Fruit fly (Drosophila melanogaster): Measurements from ENCODE around the gene orb2.

orb2 gene

dm6 chr3L:8953199-8953956 is 885 bp downstream of the orb2 start (continued):
- TF ChIP-seq CG10431 (GFP tag; optimal IDR thresholded peaks at IDR 0.05) (peak; percentile 24), her (GFP tag; optimal IDR thresholded peaks at IDR 0.05) (no peak), CG11723 (GFP tag; optimal IDR thresholded peaks at IDR 0.05) (peak; percentile 49), CG7839 (tag; optimal IDR thresholded peaks at IDR 0.05) (peak; percentile 78), CG6791 (GFP tag; IDR thresholded peaks at IDR 0.05; ENCODE audit: partially characterized antibody) (no peak; the same call in 1 of the 3 replicates), nom (GFP tag; optimal IDR thresholded peaks at IDR 0.05) (peak; percentile 40), Atf-2 (GFP tag; optimal IDR thresholded peaks at IDR 0.05) (no peak), MBD-R2 (GFP tag; IDR thresholded peaks at IDR 0.05) (peak; percentile 30), CG30403 (GFP tag; optimal IDR thresholded peaks at IDR 0.05) (peak; percentile 73), dpn (GFP tag; optimal IDR thresholded peaks at IDR 0.05) (peak; percentile 41 to 57), CG18262 (tag; optimal IDR thresholded peaks at IDR 0.05) (peak; percentile 78), crol (GFP tag; IDR thresholded peaks at IDR 0.05) (no peak), Dip3 (GFP tag; optimal IDR thresholded peaks at IDR 0.05) (peak; percentile 15), otp (GFP tag; IDR thresholded peaks at IDR 0.05) (0 out of 3 replicates have a peak, but pooled peaks have one; percentile 45), CG8478 (optimal IDR thresholded peaks at IDR 0.05) (no peak), GATAe (GFP tag; conservative IDR thresholded peaks at IDR 0.05) (no peak), pan (optimal IDR thresholded peaks at IDR 0.05) (no peak), pan (GFP tag; optimal IDR thresholded peaks at IDR 0.05 in 1 of 2, IDR thresholded peaks at IDR 0.05 in 1 of 2) (peak in 1 of 2 experiments; percentile 16), Sry-δ (GFP tag; optimal IDR thresholded peaks at IDR 0.05) (peak; percentile 15), CG10979 (tag; optimal IDR thresholded peaks at IDR 0.05) (peak; percentile 68), CG13775 (GFP tag; optimal IDR thresholded peaks at IDR 0.05) (peak; percentile 24), Nf-YB (GFP tag; optimal IDR thresholded peaks at IDR 0.05) (peak; percentile 52), Camta (GFP tag; optimal IDR thresholded peaks at IDR 0.05) (peak; percentile 24), CG9817 (tag; optimal IDR thresholded peaks at IDR 0.05) (peak; percentile 55), tup (GFP tag; optimal IDR thresholded peaks at IDR 0.05) (peak; percentile 4), bcd (GFP tag; optimal IDR thresholded peaks at IDR 0.05) (peak; percentile 82), CG6683 (GFP tag; optimal IDR thresholded peaks at IDR 0.05) (peak; percentile 51), ken (GFP tag; IDR thresholded peaks at IDR 0.05) (0 out of 3 replicates have a peak, but pooled peaks have one; percentile 21), vfl (GFP tag; optimal IDR thresholded peaks at IDR 0.05) (no peak), salm (tag; optimal IDR thresholded peaks at IDR 0.05) (peak; percentile 49), cwo (GFP tag; optimal IDR thresholded peaks at IDR 0.05) (peak; percentile 63), lilli (GFP tag; optimal IDR thresholded peaks at IDR 0.05) (peak; percentile 46), CG17359 (tag; optimal IDR thresholded peaks at IDR 0.05) (peak; percentile 71), nmo (GFP tag; optimal IDR thresholded peaks at IDR 0.05) (peak; percentile 76), Xbp1 (GFP tag; optimal IDR thresholded peaks at IDR 0.05) (peak; percentile 42), lola (GFP tag; optimal IDR thresholded peaks at IDR 0.05) (peak in 1 of 3 experiments; percentile 46), Mrtf (GFP tag; IDR thresholded peaks at IDR 0.05) (0 out of 3 replicates have a peak, but pooled peaks have one; percentile 14), Doc2 (GFP tag; IDR thresholded peaks at IDR 0.05) (no peak), CG4424 (GFP tag; optimal IDR thresholded peaks at IDR 0.05) (peak; percentile 36), Fer3 (tag; optimal IDR thresholded peaks at IDR 0.05) (peak; percentile 70), CG6765 (GFP tag; optimal IDR thresholded peaks at IDR 0.05) (peak; percentile 71), Awh (GFP tag; IDR thresholded peaks at IDR 0.05) (0 out of 2 replicates have a peak, but pooled peaks have one; percentile 12), CG9609 (GFP tag; optimal IDR thresholded peaks at IDR 0.05) (peak; percentile 51), Hey (tag; optimal IDR thresholded peaks at IDR 0.05) (no peak), CG1602 (GFP tag; optimal IDR thresholded peaks at IDR 0.05) (peak; percentile 28), HLH54F (GFP tag; optimal IDR thresholded peaks at IDR 0.05) (no peak), Drgx (GFP tag; IDR thresholded peaks at IDR 0.05) (peak; percentile 67; the same call in 1 of the 2 replicates), CG6654 (GFP tag; optimal IDR thresholded peaks at IDR 0.05) (peak; percentile 39), CG10654 (GFP tag; optimal IDR thresholded peaks at IDR 0.05) (peak; percentile 4)

Measured in whole organism, embryonic.